Worm (Caenorhabditis elegans): ENCODE data around the gene gldi-3.

gldi-3 gene

DNA sequence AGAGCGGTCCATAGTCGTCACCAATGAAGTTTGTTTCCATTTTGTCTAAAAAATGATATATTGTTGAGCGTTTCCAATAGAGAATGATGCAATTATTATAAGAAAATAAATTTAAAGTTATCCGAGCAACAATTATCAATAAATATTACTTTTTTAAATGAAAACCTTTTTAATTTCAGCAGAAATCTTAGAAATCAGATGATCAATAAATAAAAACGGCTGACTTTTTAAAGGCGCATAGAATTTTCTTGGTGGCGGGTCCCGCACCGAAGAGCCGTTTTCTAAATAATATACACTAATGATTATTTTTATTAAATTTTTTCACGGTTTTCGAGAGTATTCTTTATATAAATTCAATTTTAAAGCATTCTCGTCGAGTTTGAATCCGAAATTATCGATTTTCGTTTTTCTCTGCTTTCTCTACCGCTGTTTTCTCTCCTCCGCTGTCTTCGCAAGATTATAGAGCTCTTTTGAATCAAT, 43.0 kb upstream of the gldi-3 start, which contains the start of gene rab-39:
Gene rab-39, minus strand, starts transcription at position 51 of the 480 bp plus-strand sequence.
- TF ChIP-seq ceh-48 (tag; optimal IDR thresholded peaks at IDR 0.05): peak; percentile 3
- peak; percentile 53 for TF ChIP-seq unc-42 (tag; optimal IDR thresholded peaks at IDR 0.05)
- no peak for TF ChIP-seq odd-2 (tag; optimal IDR thresholded peaks at IDR 0.05)

DNA sequence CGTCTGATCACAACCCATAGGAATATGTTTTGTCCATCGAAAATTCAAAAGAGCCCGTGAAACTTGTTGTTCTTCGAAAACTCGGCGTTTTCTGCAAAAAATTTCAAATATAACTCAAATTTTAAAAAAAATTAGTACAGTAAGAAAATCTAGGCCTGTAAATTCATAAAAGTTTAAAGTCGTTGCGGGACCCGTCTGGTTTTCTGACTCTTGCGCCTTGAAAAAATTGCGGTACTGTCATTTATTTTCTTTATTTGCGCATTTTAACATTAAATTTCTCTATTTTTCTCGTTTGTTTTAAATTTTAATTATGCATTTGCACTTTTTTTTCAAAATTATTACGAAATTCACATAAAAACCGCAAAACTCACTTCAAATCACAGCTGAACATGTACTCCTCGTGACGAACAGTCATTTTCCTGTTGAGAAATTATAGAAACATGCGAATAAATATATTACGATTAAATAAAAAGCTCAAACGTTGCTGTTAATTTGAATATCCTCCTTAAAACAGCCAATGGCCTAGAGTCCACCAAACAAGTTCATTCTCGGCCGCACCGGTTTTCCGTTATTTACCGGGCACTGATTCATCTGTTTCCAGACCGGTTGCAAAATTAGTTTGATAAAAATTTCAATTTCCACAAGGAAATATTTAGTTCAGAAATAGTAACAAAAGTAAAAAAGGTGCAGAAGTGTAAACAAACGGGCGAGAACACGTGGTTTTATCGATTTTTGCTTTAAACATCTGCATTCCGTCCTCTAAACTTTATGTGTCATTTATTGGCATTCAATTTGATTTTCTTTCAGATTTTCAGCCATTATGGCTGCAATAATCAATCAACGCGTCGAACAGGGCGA, 39.4 kb upstream of the gldi-3 start, which contains the start of the genes csa-1 and wdfy-2:
Gene csa-1, minus strand, starts transcription at position 669 of the 858 bp plus-strand sequence.
Gene wdfy-2, plus strand, starts transcription at position 808 of the 858 bp plus-strand sequence.
- TF ChIP-seq ceh-18 (tag; optimal IDR thresholded peaks at IDR 0.05) (no peak), lin-11 (tag; optimal IDR thresholded peaks at IDR 0.05) (no peak), ceh-31 (tag; optimal IDR thresholded peaks at IDR 0.05) (peak; percentile 26), ceh-2 (tag; optimal IDR thresholded peaks at IDR 0.05) (peak; percentile 19), C08G9.2 (tag; optimal IDR thresholded peaks at IDR 0.05) (peak; percentile 39), nfya-1 (tag; optimal IDR thresholded peaks at IDR 0.05) (no peak)

DNA sequence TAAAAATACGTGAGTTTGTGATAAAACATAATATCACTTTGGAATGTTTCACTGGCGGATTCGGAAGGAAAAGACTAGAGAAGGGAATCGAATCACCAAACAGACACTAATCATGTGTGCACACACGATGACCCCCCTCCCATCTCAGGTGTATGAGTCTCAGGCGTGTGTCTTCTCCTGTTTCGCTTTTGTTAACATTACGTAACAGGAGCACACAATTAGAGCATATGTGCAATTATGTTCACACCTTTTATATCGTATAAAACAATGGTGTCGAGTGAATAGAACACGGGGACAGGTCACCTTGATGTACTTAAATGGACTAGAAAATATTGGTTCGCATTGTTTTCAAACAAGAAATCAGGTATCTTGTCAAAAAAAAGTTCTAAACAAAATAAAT, 36.9 kb upstream of the gldi-3 start:
- TF ChIP-seq npax-4 (tag; optimal IDR thresholded peaks at IDR 0.05) (no peak), ceh-31 (tag; optimal IDR thresholded peaks at IDR 0.05) (peak; percentile 1), pros-1 (tag; optimal IDR thresholded peaks at IDR 0.05) (no peak), tbx-2 (tag; optimal IDR thresholded peaks at IDR 0.05) (peak; percentile 32), hlh-30 (tag; optimal IDR thresholded peaks at IDR 0.05; ENCODE audit: insufficient read depth) (peak; percentile 19), F13H6.1 (tag; optimal IDR thresholded peaks at IDR 0.05) (no peak), nhr-232 (tag; optimal IDR thresholded peaks at IDR 0.05) (no peak), C08G9.2 (tag; optimal IDR thresholded peaks at IDR 0.05) (no peak), elt-4 (tag; optimal IDR thresholded peaks at IDR 0.05) (no peak), pqm-1 (tag; optimal IDR thresholded peaks at IDR 0.05) (no peak)

DNA sequence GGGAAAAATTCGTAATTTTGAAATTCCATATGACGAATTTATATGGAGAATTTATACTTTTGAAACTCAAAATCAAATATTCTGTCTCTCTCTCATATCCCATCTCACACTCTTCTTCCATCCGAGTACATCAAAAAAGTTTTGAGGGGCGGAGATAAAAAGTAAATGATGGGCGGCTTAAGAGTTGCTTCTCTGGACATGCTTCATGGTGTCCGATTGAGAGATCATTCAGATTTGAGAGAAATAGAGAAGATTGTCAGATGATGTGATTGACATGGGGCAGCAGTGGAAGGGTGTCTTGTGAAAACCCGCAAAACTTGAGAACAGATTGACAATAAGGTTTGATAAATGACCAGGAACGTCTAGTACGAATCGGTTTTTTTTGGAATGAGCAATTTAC, 35.8 kb upstream of the gldi-3 start:
- TF ChIP-seq unc-42 (tag; optimal IDR thresholded peaks at IDR 0.05) (peak; percentile 44), ceh-19 (GFP tag; optimal IDR thresholded peaks at IDR 0.05) (no peak), hlh-30 (tag; optimal IDR thresholded peaks at IDR 0.05; ENCODE audit: insufficient read depth) (no peak), unc-86 (tag; optimal IDR thresholded peaks at IDR 0.05) (no peak), pqm-1 (tag; optimal IDR thresholded peaks at IDR 0.05) (no peak), gmeb-2 (tag; optimal IDR thresholded peaks at IDR 0.05) (no peak), ceh-30 (tag; optimal IDR thresholded peaks at IDR 0.05) (no peak), ceh-34 (tag; optimal IDR thresholded peaks at IDR 0.05) (no peak), nfya-1 (tag; optimal IDR thresholded peaks at IDR 0.05) (no peak), unc-55 (GFP tag; optimal IDR thresholded peaks at IDR 0.05) (peak; percentile 99), ceh-24 (tag; optimal IDR thresholded peaks at IDR 0.05) (no peak), nhr-11 (tag; optimal IDR thresholded peaks at IDR 0.05) (no peak), K02D7.2 (tag; optimal IDR thresholded peaks at IDR 0.05) (no peak)

DNA sequence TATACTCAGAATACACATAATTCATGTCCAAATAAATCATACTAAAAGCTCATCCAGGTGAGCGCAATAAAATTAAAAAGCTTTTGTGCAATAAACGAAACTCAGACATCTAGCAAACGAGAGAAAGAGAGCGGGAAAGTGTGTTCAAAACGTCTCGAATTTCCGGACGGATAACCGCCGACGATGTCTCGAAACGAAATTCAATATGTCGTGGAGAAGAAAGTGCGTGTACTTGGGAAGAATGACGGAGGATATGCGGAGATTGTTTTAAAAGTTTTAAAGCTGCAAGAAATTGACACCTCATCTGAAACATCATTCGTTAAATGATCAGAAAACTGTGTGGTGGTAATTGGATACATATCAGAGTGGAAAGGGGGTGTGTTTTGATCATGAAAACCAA, 34.8 kb upstream of the gldi-3 start:
- peak; percentile 97 for TF ChIP-seq ceh-34 (tag; optimal IDR thresholded peaks at IDR 0.05)
- no peak for TF ChIP-seq unc-3 (GFP tag; conservative IDR thresholded peaks at IDR 0.05)
- no peak for TF ChIP-seq unc-3 (tag; optimal IDR thresholded peaks at IDR 0.05)

DNA sequence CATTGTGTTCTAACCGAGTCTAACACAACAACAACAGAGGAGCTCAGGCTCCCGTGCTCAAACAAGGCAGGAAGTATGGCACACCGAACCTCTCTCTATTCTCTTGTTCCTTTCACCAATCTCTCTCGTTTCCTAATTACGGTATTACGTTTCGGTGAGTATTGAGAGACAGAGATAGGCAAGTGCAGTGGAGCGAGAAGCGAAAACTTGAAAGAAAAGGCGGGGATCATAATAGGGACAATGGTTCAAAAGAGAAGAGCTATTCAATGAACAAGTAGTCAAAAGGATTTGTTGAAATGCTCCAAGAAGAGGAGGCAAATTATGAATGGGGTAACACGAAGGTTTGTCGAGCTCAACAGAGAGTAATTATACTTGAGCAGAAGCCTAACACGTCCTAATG, 33.4 kb upstream of the gldi-3 start:
- no peak for TF ChIP-seq ceh-45 (GFP tag; IDR thresholded peaks at IDR 0.05)
- no peak for TF ChIP-seq lin-11 (tag; optimal IDR thresholded peaks at IDR 0.05)
- no peak for TF ChIP-seq syd-9 (tag; optimal IDR thresholded peaks at IDR 0.05)
- TF ChIP-seq ceh-31 (tag; optimal IDR thresholded peaks at IDR 0.05): peak; percentile 83
- TF ChIP-seq ets-4 (tag; optimal IDR thresholded peaks at IDR 0.05): no peak
- TF ChIP-seq nhr-232 (tag; optimal IDR thresholded peaks at IDR 0.05): no peak
- no peak for TF ChIP-seq hlh-15 (tag; optimal IDR thresholded peaks at IDR 0.05)
- TF ChIP-seq dmd-4 (tag; optimal IDR thresholded peaks at IDR 0.05; ENCODE audit: borderline replicate concordance): no peak
- no peak for TF ChIP-seq fkh-10 (GFP tag; optimal IDR thresholded peaks at IDR 0.05)
- TF ChIP-seq hlh-8 (tag; optimal IDR thresholded peaks at IDR 0.05): no peak
- TF ChIP-seq sox-2 (GFP tag; IDR thresholded peaks at IDR 0.05): peak; percentile 73
- no peak for TF ChIP-seq F13H6.1 (tag; optimal IDR thresholded peaks at IDR 0.05)
- no peak for TF ChIP-seq hlh-13 (GFP tag; optimal IDR thresholded peaks at IDR 0.05)
- TF ChIP-seq ceh-9 (tag; optimal IDR thresholded peaks at IDR 0.05): no peak
- TF ChIP-seq fkh-6 (tag; optimal IDR thresholded peaks at IDR 0.05): no peak
- TF ChIP-seq pat-9 (tag; optimal IDR thresholded peaks at IDR 0.05): no peak
- no peak for TF ChIP-seq ceh-22 (tag; optimal IDR thresholded peaks at IDR 0.05)

All from whole organism, late embryonic.